Fruit fly (Drosophila melanogaster): Measurements from ENCODE around the gene Epg5.

dm6 chr3R:18790619-18791018 is 31.9 kb upstream of the Epg5 start:
- peak; percentile 43 for TF ChIP-seq CG6808 (GFP tag; optimal IDR thresholded peaks at IDR 0.05)
- TF ChIP-seq CG6792 (GFP tag; optimal IDR thresholded peaks at IDR 0.05) = no peak
- peak; percentile 10 for TF ChIP-seq Sox14 (GFP tag; optimal IDR thresholded peaks at IDR 0.05)
- no peak for TF ChIP-seq CG8119 (GFP tag; IDR thresholded peaks at IDR 0.05)
- TF ChIP-seq CG7368 (GFP tag; optimal IDR thresholded peaks at IDR 0.05) = no peak
- TF ChIP-seq Lpt (GFP tag; optimal IDR thresholded peaks at IDR 0.05) = no peak
- TF ChIP-seq fd85E (GFP tag; optimal IDR thresholded peaks at IDR 0.05) = no peak
- TF ChIP-seq CG31627 (GFP tag; optimal IDR thresholded peaks at IDR 0.05) = no peak
- no peak for TF ChIP-seq CG11762 (GFP tag; optimal IDR thresholded peaks at IDR 0.05; ENCODE audit: insufficient read depth)
- no peak for TF ChIP-seq CG8632 (GFP tag; optimal IDR thresholded peaks at IDR 0.05)
- no peak for TF ChIP-seq CG10631 (GFP tag; optimal IDR thresholded peaks at IDR 0.05)
- no peak for TF ChIP-seq lz (GFP tag; optimal IDR thresholded peaks at IDR 0.05)
- no peak for TF ChIP-seq cyc (GFP tag; optimal IDR thresholded peaks at IDR 0.05)
